Worm (Caenorhabditis elegans) whole organism, mixed stage, embryonic: Measurements from ENCODE around the gene F47B10.8.

Source experiments
- ceh-39 ChIP-seq: fragments of 150-350 bp; optimal IDR thresholded peaks from 2 replicates; lab custom pipeline; 2014; ENCODE audit warnings: missing biosample characterization, missing genetic modification characterization
- ceh-83 ChIP-seq: fragments of 200-800 bp; sonication (Bioruptor generic); optimal IDR thresholded peaks from 2 replicates; lab custom pipeline; 2018; ENCODE audit warnings: mild to moderate bottlenecking, missing genetic modification characterization, missing compliant biosample characterization
- elt-1 ChIP-seq: sonication (generic microtip); optimal IDR thresholded peaks from 2 replicates; lab custom pipeline; 2017; ENCODE audit warnings: missing genetic modification characterization, mild to moderate bottlenecking, missing compliant biosample characterization, antibody characterized with exemption, moderate library complexity, borderline replicate concordance; ENCODE audit not compliant: insufficient read depth
- elt-3 ChIP-seq: fragments of 150-350 bp; optimal IDR thresholded peaks from 2 replicates; lab custom pipeline; 2014; ENCODE audit warnings: missing biosample characterization, missing genetic modification characterization
- ham-2 ChIP-seq: fragments of 200-800 bp; sonication (Bioruptor generic); optimal IDR thresholded peaks from 2 replicates; lab custom pipeline; 2018; ENCODE audit warnings: mild to moderate bottlenecking, missing genetic modification characterization, missing compliant biosample characterization
- mab-5 ChIP-seq: fragments of 150-350 bp; optimal IDR thresholded peaks from 2 replicates; lab custom pipeline; 2014; ENCODE audit warnings: missing biosample characterization, missing genetic modification characterization
- nhr-237 ChIP-seq: fragments of 150-350 bp; optimal IDR thresholded peaks from 2 replicates; lab custom pipeline; 2014; ENCODE audit warnings: missing biosample characterization, missing genetic modification characterization
- pha-4 ChIP-seq: fragments of 150-350 bp; optimal IDR thresholded peaks from 2 replicates; lab custom pipeline; 2018; ENCODE audit warnings: missing biosample characterization, missing genetic modification reagents, missing genetic modification characterization
- snpc-4 ChIP-seq: fragments of 150-350 bp; optimal IDR thresholded peaks from 2 replicates; lab custom pipeline; 2014; ENCODE audit warnings: missing biosample characterization, missing genetic modification characterization
- unc-39 ChIP-seq: fragments of 150-350 bp; optimal IDR thresholded peaks from 2 replicates; lab custom pipeline; 2014; ENCODE audit warnings: missing biosample characterization, missing genetic modification characterization
- unc-62 ChIP-seq: fragments of 150-350 bp; optimal IDR thresholded peaks from 2 replicates; lab custom pipeline; 2014; ENCODE audit warnings: missing biosample characterization, missing genetic modification reagents, missing genetic modification characterization
- ztf-11 ChIP-seq: fragments of 150-350 bp; optimal IDR thresholded peaks from 2 replicates; lab custom pipeline; 2014; ENCODE audit warnings: missing biosample characterization, missing genetic modification characterization

ce11 chrX:10870137-10870536, 40.5 kb downstream of the F47B10.8 start, which contains the start of gene pgp-7:
- TF ChIP-seq snpc-4 (tag; lab: Kevin White, UChicago) (no peak), ceh-39 (tag; lab: Kevin White, UChicago) (no peak), elt-1 (tag; lab: Kevin White, UChicago) (no peak), unc-39 (tag; lab: Kevin White, UChicago) (no peak), nhr-237 (tag; lab: Kevin White, UChicago) (no peak), pha-4 (tag; lab: Kevin White, UChicago) (no peak), ztf-11 (no peak), mab-5 (tag; lab: Kevin White, UChicago) (no peak), elt-3 (tag; lab: Kevin White, UChicago) (no peak), unc-62 (no peak), ceh-83 (GFP tag; lab: Kevin White, UChicago) (no peak), ham-2 (GFP tag; lab: Kevin White, UChicago) (no peak)
